Fruit fly (Drosophila melanogaster) whole organism, embryonic: ENCODE measurements around the gene SkpA.
A peak's percentile ranks its signal among the peaks of the same experiment; 100 is the strongest.

Source experiments
- B-H2 ChIP-seq: fragments of 200-800 bp; sonication (Bioruptor generic); optimal IDR thresholded peaks from 2 replicates; lab custom pipeline; 2018; ENCODE audit warnings: missing biosample characterization, mild to moderate bottlenecking, missing genetic modification characterization
- BtbVII ChIP-seq: fragments of 200-800 bp; sonication (Bioruptor generic); optimal IDR thresholded peaks from 3 replicates; lab custom pipeline; 2017; ENCODE audit warnings: missing biosample characterization, mild to moderate bottlenecking, missing genetic modification characterization
- CG10267 ChIP-seq: fragments of 200-800 bp; sonication (Bioruptor generic); optimal IDR thresholded peaks from 2 replicates; lab custom pipeline; 2018; ENCODE audit warnings: missing biosample characterization, mild to moderate bottlenecking, missing genetic modification characterization, moderate library complexity
- CG12299 ChIP-seq: fragments of 200-800 bp; sonication (Bioruptor generic); optimal IDR thresholded peaks from 2 replicates; lab custom pipeline; 2018; ENCODE audit warnings: missing biosample characterization, mild to moderate bottlenecking, missing genetic modification characterization
- CG1233 ChIP-seq: fragments of 200-800 bp; sonication (Bioruptor generic); optimal IDR thresholded peaks from 4 replicates; lab custom pipeline; 2018; ENCODE audit warnings: missing biosample characterization, mild to moderate bottlenecking, missing genetic modification characterization
- CG14860 ChIP-seq: fragments of 200-800 bp; sonication (Bioruptor generic); IDR thresholded peaks from 3 replicates; pipeline ENCODE4 v1.3.6; 2022; ENCODE audit warnings: missing biosample characterization, missing genetic modification characterization; ENCODE audit not compliant: partially characterized antibody
- CG16813 ChIP-seq: fragments of 200-800 bp; sonication (Bioruptor generic); IDR thresholded peaks from 3 replicates; pipeline ENCODE4 v1.3.6; 2022; ENCODE audit warnings: missing biosample characterization, missing genetic modification characterization; ENCODE audit not compliant: partially characterized antibody
- CG17361 ChIP-seq: fragments of 200-800 bp; sonication (Bioruptor generic); IDR thresholded peaks from 3 replicates; pipeline ENCODE4 v1.3.6; 2022; ENCODE audit warnings: missing biosample characterization, missing genetic modification characterization
- CG17385 ChIP-seq: fragments of 200-800 bp; sonication (Bioruptor generic); optimal IDR thresholded peaks from 3 replicates; lab custom pipeline; 2018; ENCODE audit warnings: missing biosample characterization, mild to moderate bottlenecking, missing genetic modification characterization
- CG17612 ChIP-seq: fragments of 200-800 bp; sonication (Bioruptor generic); IDR thresholded peaks from 2 replicates; pipeline ENCODE4 v1.3.6; 2022; ENCODE audit warnings: missing biosample characterization, missing genetic modification characterization
- CG1832 ChIP-seq: fragments of 200-800 bp; sonication (Bioruptor generic); optimal IDR thresholded peaks from 2 replicates; lab custom pipeline; 2017; ENCODE audit warnings: missing biosample characterization, mild to moderate bottlenecking, missing genetic modification characterization, inconsistent platforms
- CG2116 ChIP-seq: fragments of 200-800 bp; sonication (Bioruptor generic); optimal IDR thresholded peaks from 3 replicates; lab custom pipeline; 2018; ENCODE audit warnings: missing biosample characterization, mild to moderate bottlenecking, missing genetic modification characterization
- CG3065 ChIP-seq: fragments of 200-800 bp; sonication (Bioruptor generic); optimal IDR thresholded peaks from 2 replicates; lab custom pipeline; 2016; ENCODE audit warnings: missing biosample characterization, missing genetic modification characterization
- CG31441 ChIP-seq: fragments of 200-800 bp; sonication (Bioruptor generic); IDR thresholded peaks from 2 replicates; pipeline ENCODE4 v1.3.6; 2022; ENCODE audit warnings: missing biosample characterization, missing genetic modification characterization
- CG3726 ChIP-seq: fragments of 200-800 bp; sonication (Bioruptor generic); IDR thresholded peaks from 3 replicates; pipeline ENCODE4, ENCODE4 v1.3.6; 2022; ENCODE audit warnings: missing biosample characterization, missing genetic modification characterization
- CG4707 ChIP-seq: fragments of 200-800 bp; sonication (Bioruptor generic); optimal IDR thresholded peaks from 2 replicates; lab custom pipeline; 2018; ENCODE audit warnings: missing biosample characterization, mild to moderate bottlenecking, missing genetic modification characterization, moderate library complexity
- CG5180 ChIP-seq: fragments of 200-800 bp; sonication (Bioruptor generic); optimal IDR thresholded peaks from 3 replicates; lab custom pipeline; 2017; ENCODE audit warnings: missing biosample characterization, missing genetic modification characterization, mild to moderate bottlenecking, moderate library complexity, missing genetic modification reagents
- CG6791 ChIP-seq: fragments of 200-800 bp; sonication (Bioruptor generic); IDR thresholded peaks from 3 replicates; pipeline ENCODE4 v1.3.6; 2022; ENCODE audit warnings: missing biosample characterization, missing genetic modification characterization; ENCODE audit not compliant: partially characterized antibody
- CG9609 ChIP-seq: fragments of 200-800 bp; sonication (Bioruptor generic); optimal IDR thresholded peaks from 3 replicates; lab custom pipeline; 2016; ENCODE audit warnings: missing biosample characterization, missing genetic modification characterization
- CrebB ChIP-seq: fragments of 200-800 bp; sonication (Bioruptor generic); optimal IDR thresholded peaks from 3 replicates; lab custom pipeline; 2018; ENCODE audit warnings: missing biosample characterization, mild to moderate bottlenecking, missing genetic modification characterization
- D ChIP-seq, 2 experiments: fragments of 200-800 bp in 1 of 2; fragments of >200 bp in 1 of 2; sonication (Bioruptor generic) in 1 of 2; optimal IDR thresholded peaks; 2 replicates in 1 of 2; 3 replicates in 1 of 2; lab custom pipeline; 2017; ENCODE audit warnings: mild to moderate bottlenecking in 1 of 2, missing biosample characterization in 1 of 2, missing genetic modification characterization in 1 of 2, missing genetic modification reagents in 1 of 2
- D19B ChIP-seq: fragments of 200-800 bp; sonication (Bioruptor generic); optimal IDR thresholded peaks from 2 replicates; lab custom pipeline; 2017; ENCODE audit warnings: missing biosample characterization, mild to moderate bottlenecking, missing genetic modification characterization
- Ets65A ChIP-seq: fragments of 200-800 bp; sonication (Bioruptor generic); peaks from one replicate; lab custom pipeline; 2016; ENCODE audit warnings: missing biosample characterization, missing genetic modification characterization
- Hr51 ChIP-seq, 2 experiments: fragments of 200-800 bp; sonication (Bioruptor generic); optimal IDR thresholded peaks; 2 replicates in 1 of 2; 3 replicates in 1 of 2; lab custom pipeline; 2016 to 2018; ENCODE audit warnings: missing biosample characterization in 2 of 2, missing genetic modification characterization in 2 of 2, mild to moderate bottlenecking in 1 of 2, moderate library complexity in 1 of 2
- Lhr ChIP-seq: fragments of 200-800 bp; sonication (Bioruptor generic); optimal IDR thresholded peaks from 3 replicates; lab custom pipeline; 2017; ENCODE audit warnings: mild to moderate bottlenecking, missing biosample characterization, missing genetic modification reagents, missing genetic modification characterization
- MBD-R2 ChIP-seq: fragments of 200-800 bp; sonication (Bioruptor generic); IDR thresholded peaks from 2 replicates; pipeline ENCODE4 v1.3.6; 2022; ENCODE audit warnings: missing biosample characterization, missing genetic modification characterization
- MESR4 ChIP-seq: fragments of 200-800 bp; sonication (Bioruptor generic); optimal IDR thresholded peaks from 2 replicates; lab custom pipeline; 2018; ENCODE audit warnings: missing biosample characterization, mild to moderate bottlenecking, missing genetic modification characterization, moderate library complexity
- Mes4 ChIP-seq: fragments of 200-800 bp; sonication (Bioruptor generic); optimal IDR thresholded peaks from 2 replicates; lab custom pipeline; 2016; ENCODE audit warnings: missing biosample characterization, missing genetic modification characterization
- NFAT ChIP-seq: fragments of 200-800 bp; sonication (Bioruptor generic); IDR thresholded peaks from 2 replicates; pipeline ENCODE4 v1.3.6; 2022; ENCODE audit warnings: missing biosample characterization, missing genetic modification characterization
- Opbp ChIP-seq: fragments of 200-800 bp; sonication (Bioruptor generic); IDR thresholded peaks from 3 replicates; pipeline ENCODE4 v1.3.6; 2022; ENCODE audit warnings: missing biosample characterization, missing genetic modification characterization; ENCODE audit not compliant: partially characterized antibody
- Sry-δ ChIP-seq: fragments of 200-800 bp; sonication (Bioruptor generic); optimal IDR thresholded peaks from 2 replicates; lab custom pipeline; 2016; ENCODE audit warnings: missing biosample characterization, missing genetic modification characterization
- btn ChIP-seq: fragments of 200-800 bp; sonication (Bioruptor generic); optimal IDR thresholded peaks from 2 replicates; lab custom pipeline; 2016; ENCODE audit warnings: missing biosample characterization, missing genetic modification characterization
- caup ChIP-seq: fragments of 200-800 bp; sonication (Bioruptor generic); optimal IDR thresholded peaks from 3 replicates; lab custom pipeline; 2017; ENCODE audit warnings: missing biosample characterization, mild to moderate bottlenecking, missing genetic modification characterization, moderate library complexity; ENCODE audit not compliant: severe bottlenecking
- chinmo ChIP-seq: fragments of 200-800 bp; sonication (Bioruptor generic); IDR thresholded peaks from 4 replicates; pipeline ENCODE4 v1.3.6; 2022; ENCODE audit warnings: missing biosample characterization, missing genetic modification characterization; ENCODE audit not compliant: partially characterized antibody
- gcm ChIP-seq: fragments of 200-800 bp; sonication (Bioruptor generic); optimal IDR thresholded peaks from 2 replicates; lab custom pipeline; 2019; ENCODE audit warnings: missing biosample characterization, mild to moderate bottlenecking, missing genetic modification characterization, moderate library complexity
- grau ChIP-seq: fragments of 200-800 bp; optimal IDR thresholded peaks from 3 replicates; lab custom pipeline; 2019; ENCODE audit warnings: missing biosample characterization, mild to moderate bottlenecking, missing genetic modification characterization, moderate library complexity
- hb ChIP-seq: fragments of 200-800 bp; sonication (Bioruptor generic); IDR thresholded peaks from 3 replicates; pipeline ENCODE4 v1.3.6; 2022; ENCODE audit warnings: missing biosample characterization, missing genetic modification characterization; ENCODE audit not compliant: partially characterized antibody
- insv ChIP-seq, 2 experiments: fragments of 200-800 bp; sonication (Bioruptor generic); optimal IDR thresholded peaks; 3 replicates each; lab custom pipeline; 2016 to 2018; ENCODE audit warnings: missing biosample characterization in 2 of 2, missing genetic modification characterization in 2 of 2
- lilli ChIP-seq: fragments of 200-800 bp; sonication (Bioruptor generic); optimal IDR thresholded peaks from 3 replicates; lab custom pipeline; 2016; ENCODE audit warnings: missing biosample characterization, missing genetic modification characterization
- nerfin-2 ChIP-seq: fragments of 200-800 bp; sonication (Bioruptor generic); IDR thresholded peaks from 2 replicates; pipeline ENCODE4 v1.3.6; 2022; ENCODE audit warnings: missing biosample characterization, missing genetic modification characterization; ENCODE audit not compliant: partially characterized antibody
- nom ChIP-seq: fragments of 200-800 bp; sonication (Bioruptor generic); optimal IDR thresholded peaks from 2 replicates; lab custom pipeline; 2017; ENCODE audit warnings: missing biosample characterization, missing genetic modification characterization, mild to moderate bottlenecking, moderate library complexity, missing genetic modification reagents
- pita ChIP-seq: fragments of 200-800 bp; sonication (Bioruptor generic); optimal IDR thresholded peaks from 2 replicates; lab custom pipeline; 2017; ENCODE audit warnings: missing biosample characterization, mild to moderate bottlenecking, missing genetic modification characterization
- pzg ChIP-seq: fragments of 200-800 bp; sonication (Bioruptor generic); optimal IDR thresholded peaks from 3 replicates; lab custom pipeline; 2018; ENCODE audit warnings: missing biosample characterization, mild to moderate bottlenecking, missing genetic modification characterization, moderate library complexity
- scrt ChIP-seq: fragments of 200-800 bp; sonication (Bioruptor generic); optimal IDR thresholded peaks from 2 replicates; lab custom pipeline; 2018; ENCODE audit warnings: missing biosample characterization, mild to moderate bottlenecking, missing genetic modification characterization, moderate library complexity
- sna ChIP-seq: fragments of 200-800 bp; sonication (Bioruptor generic); IDR thresholded peaks from 2 replicates; pipeline ENCODE4 v1.3.6; 2022; ENCODE audit warnings: missing biosample characterization, missing genetic modification characterization; ENCODE audit not compliant: partially characterized antibody
- sqz ChIP-seq: fragments of 200-800 bp; sonication (Bioruptor generic); optimal IDR thresholded peaks from 3 replicates; lab custom pipeline; 2018; ENCODE audit warnings: missing biosample characterization, mild to moderate bottlenecking, missing genetic modification characterization
- unc-4 ChIP-seq: fragments of 200-800 bp; sonication (Bioruptor generic); IDR thresholded peaks from 2 replicates; pipeline ENCODE4 v1.3.6; 2022; ENCODE audit warnings: missing biosample characterization, missing genetic modification characterization; ENCODE audit not compliant: partially characterized antibody

The SkpA gene

dm6 chrX:635495-636142, 20.3 kb upstream of the SkpA start, which contains the start of gene Dredd (continued):
- TF ChIP-seq Ets65A (peak; percentile 26), D19B (GFP tag; lab: Kevin White, UChicago) (peak; percentile 70), nom (GFP tag; lab: Kevin White, UChicago) (peak; percentile 7), Hr51 (GFP tag; optimal IDR thresholded peaks at IDR 0.05; lab: Kevin White, UChicago) (no peak), CG14860 (GFP tag; lab: Robert Waterston, UW) (peak; percentile 95), CG10267 (tag; lab: Kevin White, UChicago) (peak; percentile 54), pzg (GFP tag; lab: Kevin White, UChicago) (peak; percentile 80), Lhr (peak; percentile 27), sqz (peak; percentile 51), B-H2 (GFP tag; lab: Kevin White, UChicago) (no peak), scrt (GFP tag; lab: Kevin White, UChicago) (peak; percentile 35), hb (GFP tag; lab: Robert Waterston, UW) (peak; percentile 83), CG2116 (GFP tag; lab: Kevin White, UChicago) (peak; percentile 87), CG3065 (no peak), CG12299 (peak; percentile 36), btn (no peak), gcm (GFP tag; lab: Kevin White, UChicago) (peak; percentile 31), grau (tag; lab: Kevin White, UChicago) (peak; percentile 20), CG5180 (no peak), pita (GFP tag; lab: Kevin White, UChicago) (no peak), CG17612 (GFP tag; lab: Robert Waterston, UW) (no peak), Mes4 (GFP tag; lab: Kevin White, UChicago) (no peak), MBD-R2 (GFP tag; lab: Robert Waterston, UW) (0 out of 2 replicates have a peak, but pooled peaks have one; percentile 9), unc-4 (GFP tag; lab: Robert Waterston, UW) (peak; percentile 94), CG16813 (peak; percentile 91), insv (GFP tag; optimal IDR thresholded peaks at IDR 0.05; lab: Kevin White, UChicago) (no peak), sna (peak; percentile 91), CG17385 (peak; percentile 25), NFAT (no peak), caup (GFP tag; lab: Kevin White, UChicago) (no peak), CG4707 (GFP tag; lab: Kevin White, UChicago) (no peak), chinmo (GFP tag; lab: Robert Waterston, UW) (peak; percentile 85; the same call in 1 of the 4 replicates), nerfin-2 (peak; percentile 93), CG9609 (no peak), CG17361 (GFP tag; lab: Robert Waterston, UW) (peak; percentile 40; the same call in 1 of the 3 replicates), Opbp (GFP tag; lab: Robert Waterston, UW) (peak; percentile 83), CG31441 (peak; percentile 44; the same call in 1 of the 2 replicates), CG1233 (peak; percentile 24), D (optimal IDR thresholded peaks at IDR 0.05; lab: Kevin White, UChicago) (no peak), D (GFP tag; optimal IDR thresholded peaks at IDR 0.05; lab: Kevin White, UChicago) (no peak), CG1832 (GFP tag; lab: Kevin White, UChicago) (peak; percentile 87), lilli (GFP tag; lab: Kevin White, UChicago) (peak; percentile 38), MESR4 (GFP tag; lab: Kevin White, UChicago) (peak; percentile 77), CG6791 (peak; percentile 89; the same call in 1 of the 3 replicates), CG3726 (GFP tag; lab: Robert Waterston, UW) (no peak), CrebB (tag; lab: Kevin White, UChicago) (no peak), BtbVII (GFP tag; lab: Kevin White, UChicago) (peak; percentile 48), Sry-δ (peak; percentile 93)
